Fruit fly (Drosophila melanogaster) whole organism, wandering third instar larva: Measurements from ENCODE around the gene CG46522.
"Not testable (repeated sequence)": the region's sequence is repeated elsewhere in the genome, so short reads cannot be mapped to it uniquely, and the experiment has no call there.

Experiments
- Rel ChIP-seq, 2 experiments: fragments of 200-800 bp; sonication (Bioruptor generic) in 1 of 2; optimal IDR thresholded peaks; 2 replicates in 1 of 2; 3 replicates in 1 of 2; lab custom pipeline; 2016 to 2019; ENCODE audit warnings: mild to moderate bottlenecking in 2 of 2, missing biosample characterization in 2 of 2, missing genetic modification characterization in 2 of 2, moderate library complexity in 1 of 2
- dl ChIP-seq, 2 experiments: fragments of 175-275, 200-275 bp in 1 of 2; fragments of 200-275 bp in 1 of 2; sonication (Bioruptor generic); optimal IDR thresholded peaks; lab custom pipeline; 2018; ENCODE audit warnings: mild to moderate bottlenecking in 2 of 2, missing biosample characterization in 2 of 2, missing genetic modification characterization in 2 of 2, moderate library complexity in 2 of 2; ENCODE audit not compliant: partially characterized antibody in 2 of 2, insufficient read depth in 1 of 2
- dmrt93B ChIP-seq: fragments of 200-800 bp; sonication (Bioruptor generic); optimal IDR thresholded peaks from 2 replicates; lab custom pipeline; 2018; ENCODE audit warnings: missing biosample characterization, mild to moderate bottlenecking, missing genetic modification characterization

The CG46522 gene

dm6 chrX:22251282-22251681 lies 4.9 kb downstream of the CG46522 start, which contains the start of gene CG41562:
Gene CG41562, plus strand, starts transcription at chrX:22251582.
- not testable (repeated sequence) for TF ChIP-seq dl (GFP tag; optimal IDR thresholded peaks at IDR 0.05; lab: Kevin White, UChicago; ENCODE audit: insufficient read depth in 1 of 2, partially characterized antibody in 2 of 2); Rel (GFP tag; optimal IDR thresholded peaks at IDR 0.05; lab: Kevin White, UChicago); Rel (tag; optimal IDR thresholded peaks at IDR 0.05; lab: Kevin White, UChicago); dmrt93B (GFP tag; lab: Kevin White, UChicago)
- TF ChIP-seq, all 38 proteins: peak for 0; not testable (repeated sequence) for 38
